Worm (Caenorhabditis elegans): ENCODE data around the gene F17C11.4.

Gene F17C11.4

DNA sequence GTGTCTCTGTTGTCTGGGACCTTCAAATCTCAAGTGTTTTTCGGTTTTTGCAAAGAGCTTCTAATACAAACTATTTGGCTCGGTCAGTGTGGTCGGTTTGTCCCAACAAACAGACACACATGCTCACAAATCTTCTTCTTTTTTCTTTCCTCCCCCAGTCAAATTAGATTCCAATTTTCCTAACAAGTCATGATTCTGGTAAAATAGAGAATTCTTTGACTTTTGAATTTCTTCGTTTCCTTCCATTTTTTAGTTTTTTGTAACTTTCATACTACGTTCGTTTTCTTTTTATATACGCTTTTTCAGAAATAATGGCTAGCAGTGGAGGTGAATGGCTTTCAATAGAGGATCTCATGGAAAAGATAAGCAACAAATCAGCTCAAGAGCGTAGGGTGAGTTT, 47.9 kb upstream of the F17C11.4 start, which contains the start of gene F32D8.15:
Gene F32D8.15, plus strand, starts transcription at position 301 of the 400 bp plus-strand sequence.
- TF ChIP-seq nhr-28 (tag; optimal IDR thresholded peaks at IDR 0.05) (no peak), ZK546.5 (tag; optimal IDR thresholded peaks at IDR 0.05) (no peak), ces-1 (GFP tag; optimal IDR thresholded peaks at IDR 0.05) (no peak), F10B5.3 (tag; optimal IDR thresholded peaks at IDR 0.05) (no peak), lin-39 (tag; optimal IDR thresholded peaks at IDR 0.05) (no peak), vab-7 (GFP tag; IDR thresholded peaks at IDR 0.05) (no peak), nhr-237 (tag; optimal IDR thresholded peaks at IDR 0.05) (no peak), gei-8 (GFP tag; optimal IDR thresholded peaks at IDR 0.05) (no peak), arid-1 (GFP tag; conservative IDR thresholded peaks at IDR 0.05) (no peak), nhr-11 (tag; optimal IDR thresholded peaks at IDR 0.05) (no peak)

DNA sequence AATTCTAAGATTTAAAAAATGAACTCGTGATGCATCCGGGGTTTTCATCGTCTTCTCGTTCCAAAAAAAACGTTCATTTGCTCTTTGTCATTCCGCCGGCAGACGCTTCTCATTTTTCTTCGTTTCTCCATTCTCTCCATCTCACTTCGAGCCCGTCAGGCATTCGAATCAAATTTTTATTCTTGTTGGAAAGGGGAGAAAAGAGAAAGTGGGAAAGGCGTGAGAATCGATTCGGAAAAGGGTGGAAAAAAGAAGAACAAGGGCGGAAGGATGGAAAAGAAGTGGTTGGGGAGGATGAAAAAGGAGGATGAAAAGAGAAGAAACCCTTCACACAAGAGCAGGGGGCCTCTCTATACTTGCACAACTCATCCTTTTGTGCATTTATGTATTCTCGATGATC, 46.9 kb upstream of the F17C11.4 start:
- TF ChIP-seq madf-5 (GFP tag; IDR thresholded peaks at IDR 0.05) (no peak), lir-3 (tag; optimal IDR thresholded peaks at IDR 0.05) (no peak), rbr-2 (tag; optimal IDR thresholded peaks at IDR 0.05) (peak; percentile 34), zfp-2 (tag; optimal IDR thresholded peaks at IDR 0.05) (no peak), hmg-1.1 (GFP tag; IDR thresholded peaks at IDR 0.05) (0 out of 2 replicates have a peak, but pooled peaks have one; percentile 21), ctbp-1 (GFP tag; IDR thresholded peaks at IDR 0.05) (0 out of 2 replicates have a peak, but pooled peaks have one; percentile 43), lsy-2 (tag; optimal IDR thresholded peaks at IDR 0.05) (peak in 1 of 2 experiments; percentile 3), aha-1 (tag) (peak; percentile 87), dmd-6 (GFP tag; IDR thresholded peaks at IDR 0.05) (0 out of 2 replicates have a peak, but pooled peaks have one; percentile 10), mdl-1 (tag; optimal IDR thresholded peaks at IDR 0.05) (peak in 1 of 2 experiments; percentile 8), ceh-20 (GFP tag; IDR thresholded peaks at IDR 0.05) (0 out of 2 replicates have a peak, but pooled peaks have one; percentile 12), nhr-237 (tag; optimal IDR thresholded peaks at IDR 0.05) (no peak), fkh-10 (GFP tag; optimal IDR thresholded peaks at IDR 0.05) (peak; percentile 71), mep-1 (tag; optimal IDR thresholded peaks at IDR 0.05) (peak; percentile 32), lin-39 (tag; optimal IDR thresholded peaks at IDR 0.05) (no peak), unc-62 (GFP tag; optimal IDR thresholded peaks at IDR 0.05 in 1 of 2) (peak in 1 of 2 experiments; percentile 65), unc-62 (tag; optimal IDR thresholded peaks at IDR 0.05) (no peak), hlh-30 (tag; optimal IDR thresholded peaks at IDR 0.05; ENCODE audit: insufficient read depth) (peak; percentile 13)

DNA sequence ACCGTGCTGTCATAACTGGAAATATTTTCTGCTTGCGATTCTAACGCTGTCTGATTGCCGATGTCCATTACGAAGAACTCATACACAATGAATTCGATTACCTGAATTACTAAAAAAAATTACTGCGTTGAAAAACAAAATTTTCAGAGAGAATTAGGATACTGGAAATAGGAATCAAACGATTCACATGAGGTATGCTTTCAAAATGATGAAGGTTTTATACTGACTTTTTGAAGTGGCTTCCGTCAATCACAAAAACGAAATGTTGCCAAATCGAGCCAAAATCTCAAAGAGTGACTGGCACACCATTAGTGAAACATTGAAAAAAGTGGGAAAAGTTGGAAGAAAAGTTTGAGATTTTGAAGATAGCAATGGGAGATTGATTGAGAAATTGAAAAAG, 42.6 kb upstream of the F17C11.4 start, which contains the start of gene zzz-1:
Gene zzz-1, minus strand, starts transcription at position 101 of the 400 bp plus-strand sequence.
- TF ChIP-seq ceh-20 (GFP tag; IDR thresholded peaks at IDR 0.05) = no peak
- TF ChIP-seq ztf-11 (tag; optimal IDR thresholded peaks at IDR 0.05) = no peak
- TF ChIP-seq daf-12 (tag; optimal IDR thresholded peaks at IDR 0.05) = no peak
- no peak for TF ChIP-seq F10B5.3 (tag; optimal IDR thresholded peaks at IDR 0.05)
- no peak for TF ChIP-seq lim-7 (GFP tag; IDR thresholded peaks at IDR 0.05)
- no peak for TF ChIP-seq Y48G9A.11 (GFP tag; IDR thresholded peaks at IDR 0.05)
- TF ChIP-seq dve-1 (tag; optimal IDR thresholded peaks at IDR 0.05; ENCODE audit: insufficient read depth) = no peak
- TF ChIP-seq egl-43 (GFP tag; IDR thresholded peaks at IDR 0.05) = no peak
- TF ChIP-seq zfp-3 (GFP tag; conservative IDR thresholded peaks at IDR 0.05) = no peak
- TF ChIP-seq duxl-1 (tag; optimal IDR thresholded peaks at IDR 0.05; ENCODE audit: poor library complexity) = no peak
- no peak for TF ChIP-seq ama-1 (optimal IDR thresholded peaks at IDR 0.05)

DNA sequence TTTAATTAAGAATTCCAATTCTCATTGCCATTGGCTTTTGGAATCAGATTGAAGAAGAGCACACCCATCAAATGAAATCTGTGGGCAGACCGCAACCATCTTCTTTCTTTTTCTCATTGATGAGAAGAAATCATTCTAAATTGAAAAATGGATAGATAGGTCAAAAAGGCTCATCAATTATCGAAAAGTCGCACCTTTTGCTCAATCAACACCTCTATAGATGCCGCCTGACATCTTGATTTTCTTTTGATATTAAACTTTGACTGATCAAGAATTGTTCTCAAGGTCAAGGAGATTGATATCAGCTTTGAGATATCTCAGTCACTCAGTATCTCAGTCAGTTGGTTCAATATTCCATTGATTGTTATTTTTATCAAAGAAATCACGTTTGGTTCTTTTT, 41.7 kb upstream of the F17C11.4 start:
- no peak for TF ChIP-seq Y105C5A.15 (GFP tag; IDR thresholded peaks at IDR 0.05)
- TF ChIP-seq lin-39 (tag; optimal IDR thresholded peaks at IDR 0.05) = no peak
- no peak for TF ChIP-seq aha-1 (tag)
- TF ChIP-seq Y48G9A.11 (GFP tag; IDR thresholded peaks at IDR 0.05) = no peak
- no peak for TF ChIP-seq zfp-2 (tag; optimal IDR thresholded peaks at IDR 0.05)
- no peak for TF ChIP-seq vab-7 (GFP tag; IDR thresholded peaks at IDR 0.05)
- TF ChIP-seq mdt-29 (GFP tag; IDR thresholded peaks at IDR 0.05) = no peak
- no peak for TF ChIP-seq nhr-77 (tag; optimal IDR thresholded peaks at IDR 0.05)
- no peak for TF ChIP-seq duxl-1 (tag; optimal IDR thresholded peaks at IDR 0.05; ENCODE audit: poor library complexity)
- TF ChIP-seq gei-8 (GFP tag; optimal IDR thresholded peaks at IDR 0.05) = no peak
- TF ChIP-seq nhr-10 (tag; optimal IDR thresholded peaks at IDR 0.05) = no peak

All from whole organism, L4 larva.